Worm (Caenorhabditis elegans) whole organism, L1 larva: ENCODE data around the gene C27H5.2.

Source experiments
- efl-1 ChIP-seq, 4 experiments: fragments of 150-350 bp; optimal IDR thresholded peaks in 3 of 4; peaks in 1 of 4; 1 replicate in 1 of 4; 2 replicates in 3 of 4; lab custom pipeline; 2014; ENCODE audit warnings: missing biosample characterization in 2 of 4, missing genetic modification characterization in 2 of 4, missing genetic modification reagents in 2 of 4
- egl-27 ChIP-seq, 2 experiments: fragments of 150-350 bp in 1 of 2; sonication (generic microtip); optimal IDR thresholded peaks; 3 replicates each; lab custom pipeline; 2017 to 2018; ENCODE audit warnings: missing biosample characterization in 2 of 2, missing genetic modification characterization in 2 of 2, missing genetic modification reagents in 2 of 2
- elt-3 ChIP-seq, 6 experiments: fragments of 150-350 bp in 1 of 6; sonication (generic microtip); optimal IDR thresholded peaks; 2 replicates each; lab custom pipeline; 2017 to 2018; ENCODE audit warnings: missing biosample characterization in 6 of 6, missing genetic modification characterization in 6 of 6, inconsistent platforms in 1 of 6
- fkh-10 ChIP-seq: sonication (generic microtip); optimal IDR thresholded peaks from 2 replicates; lab custom pipeline; 2017; ENCODE audit warnings: missing biosample characterization, missing genetic modification reagents, missing genetic modification characterization
- fos-1 ChIP-seq: fragments of 150-350 bp; optimal IDR thresholded peaks from 2 replicates; lab custom pipeline; 2014; ENCODE audit warnings: missing biosample characterization, missing genetic modification characterization
- jun-1 ChIP-seq: fragments of 150-350 bp; optimal IDR thresholded peaks from 2 replicates; lab custom pipeline; 2014; ENCODE audit warnings: missing biosample characterization, missing genetic modification reagents, missing genetic modification characterization
- lin-15B ChIP-seq: fragments of 150-350 bp; sonication (generic microtip); optimal IDR thresholded peaks from 3 replicates; lab custom pipeline; 2014; ENCODE audit warnings: missing biosample characterization, missing genetic modification characterization
- snpc-4 ChIP-seq: fragments of 150-350 bp; optimal IDR thresholded peaks from 2 replicates; lab custom pipeline; 2014; ENCODE audit warnings: missing biosample characterization, missing genetic modification characterization
- zip-4 ChIP-seq: fragments of 200-800 bp; sonication (Bioruptor generic); optimal IDR thresholded peaks from 2 replicates; lab custom pipeline; 2018; ENCODE audit warnings: mild to moderate bottlenecking, missing genetic modification characterization, moderate library complexity, missing compliant biosample characterization
- ztf-11 ChIP-seq, 2 experiments: sonication (generic microtip); optimal IDR thresholded peaks; 2 replicates each; lab custom pipeline; 2016 to 2017; ENCODE audit warnings: missing genetic modification characterization in 2 of 2, missing biosample characterization in 1 of 2, missing compliant biosample characterization in 1 of 2
- ztf-4 ChIP-seq: fragments of 150-350 bp; optimal IDR thresholded peaks from 2 replicates; lab custom pipeline; 2014; ENCODE audit warnings: missing biosample characterization, missing genetic modification characterization

ce11 chrII:7183493-7184272 is 28.3 kb downstream of the C27H5.2 start, which contains the start of gene pdl-1:
- TF ChIP-seq zip-4 (peak; percentile 17), efl-1 (optimal IDR thresholded peaks at IDR 0.05; lab: Kevin White, UChicago) (peak; percentile 44 to 60), efl-1 (GFP tag; optimal IDR thresholded peaks at IDR 0.05 in 1 of 2; lab: Kevin White, UChicago) (peak; percentile 35 to 96), snpc-4 (tag; lab: Kevin White, UChicago) (peak; percentile 58), lin-15B (tag; lab: Kevin White, UChicago) (no peak), fos-1 (tag; lab: Kevin White, UChicago) (no peak), ztf-4 (tag; lab: Kevin White, UChicago) (peak; percentile 75), jun-1 (tag; lab: Kevin White, UChicago) (peak; percentile 37), fkh-10 (peak; percentile 64), ztf-11 (tag; optimal IDR thresholded peaks at IDR 0.05; lab: Kevin White, UChicago) (peak in 1 of 2 experiments; percentile 3), egl-27 (tag; optimal IDR thresholded peaks at IDR 0.05; lab: Kevin White, UChicago) (no peak), elt-3 (tag; optimal IDR thresholded peaks at IDR 0.05; lab: Kevin White, UChicago) (peak in 3 of 6 experiments; percentile 24 to 61 (median 58))
